Worm (Caenorhabditis elegans) whole organism, L4 larva: ENCODE results near the gene rpb-2.

Source experiments
- F26F4.8 ChIP-seq: fragments of 200-800 bp; sonication (Bioruptor generic); conservative IDR thresholded peaks from 2 replicates; pipeline ENCODE4 v1.3.6; 2022; ENCODE audit warnings: missing genetic modification characterization, missing compliant biosample characterization
- F44E2.7 ChIP-seq: fragments of 200-800 bp; sonication (Bioruptor generic); IDR thresholded peaks from 2 replicates; pipeline ENCODE4 v2.1.2; 2022; ENCODE audit warnings: missing genetic modification characterization, missing compliant biosample characterization
- F49E8.2 ChIP-seq: sonication (generic microtip); optimal IDR thresholded peaks from 2 replicates; lab custom pipeline; 2016; ENCODE audit warnings: missing compliant biosample characterization, mild to moderate bottlenecking, missing genetic modification characterization, borderline replicate concordance
- R02D3.7 ChIP-seq: fragments of 150-350 bp; sonication (generic microtip); optimal IDR thresholded peaks from 3 replicates; lab custom pipeline; 2014; ENCODE audit warnings: missing biosample characterization, missing genetic modification characterization
- T20F7.1 ChIP-seq: fragments of 200-800 bp; sonication (Bioruptor generic); optimal IDR thresholded peaks from 2 replicates; lab custom pipeline; 2018; ENCODE audit warnings: mild to moderate bottlenecking, missing genetic modification characterization, missing compliant biosample characterization
- Y105C5A.15 ChIP-seq: fragments of 200-800 bp; sonication (Bioruptor generic); IDR thresholded peaks from 2 replicates; pipeline ENCODE4 v1.3.6; 2022; ENCODE audit warnings: missing genetic modification characterization, missing compliant biosample characterization
- Y75B8A.6 ChIP-seq: fragments of 200-800 bp; sonication (Bioruptor generic); IDR thresholded peaks from 2 replicates; pipeline ENCODE4 v1.3.6; 2022; ENCODE audit warnings: missing genetic modification reagents, missing genetic modification characterization, missing compliant biosample characterization
- ZK337.2 ChIP-seq: fragments of 200-800 bp; sonication (Bioruptor generic); IDR thresholded peaks from 2 replicates; pipeline ENCODE4 v1.3.6; 2022; ENCODE audit warnings: missing genetic modification reagents, missing genetic modification characterization, missing compliant biosample characterization
- aha-1 ChIP-seq: fragments of 150-350 bp; peaks from one replicate; lab custom pipeline; 2014; ENCODE audit warnings: missing biosample characterization, missing genetic modification characterization
- aly-2 ChIP-seq: sonication (generic microtip); optimal IDR thresholded peaks from 2 replicates; lab custom pipeline; 2018; ENCODE audit warnings: missing biosample characterization, missing genetic modification characterization
- ama-1 ChIP-seq: fragments of 150-350 bp; optimal IDR thresholded peaks from 2 replicates; lab custom pipeline; 2014; ENCODE audit warnings: inconsistent platforms, mixed read lengths
- ceh-32 ChIP-seq: sonication (generic microtip); optimal IDR thresholded peaks from 2 replicates; lab custom pipeline; 2016; ENCODE audit warnings: mild to moderate bottlenecking, missing genetic modification characterization, missing compliant biosample characterization; ENCODE audit not compliant: poor library complexity
- ceh-82 ChIP-seq: sonication (generic microtip); optimal IDR thresholded peaks from 2 replicates; lab custom pipeline; 2017; ENCODE audit warnings: missing biosample characterization, missing genetic modification characterization
- ces-1 ChIP-seq: fragments of 150-350 bp; sonication (generic microtip); optimal IDR thresholded peaks from 4 replicates; lab custom pipeline; 2014; ENCODE audit warnings: missing biosample characterization, missing genetic modification reagents, missing genetic modification characterization
- ctbp-1 ChIP-seq: fragments of 200-800 bp; sonication (Bioruptor generic); IDR thresholded peaks from 2 replicates; pipeline ENCODE4 v1.3.6; 2022; ENCODE audit warnings: missing genetic modification reagents, missing genetic modification characterization, missing compliant biosample characterization
- daf-16 ChIP-seq, 3 experiments: sonication (generic microtip); optimal IDR thresholded peaks; 2 replicates each; lab custom pipeline; 2016 to 2017; ENCODE audit warnings: missing genetic modification characterization in 3 of 3, missing genetic modification reagents in 3 of 3, mild to moderate bottlenecking in 2 of 3, missing compliant biosample characterization in 2 of 3, missing biosample characterization in 1 of 3, moderate library complexity in 1 of 3
- dmd-9 ChIP-seq: fragments of 200-800 bp; sonication (Bioruptor generic); IDR thresholded peaks from 2 replicates; pipeline ENCODE4 v1.3.6; 2022; ENCODE audit warnings: missing genetic modification reagents, missing genetic modification characterization, missing compliant biosample characterization
- egl-43 ChIP-seq: fragments of 200-800 bp; sonication (Bioruptor generic); IDR thresholded peaks from 2 replicates; pipeline ENCODE4 v1.3.6; 2022; ENCODE audit warnings: missing genetic modification reagents, missing genetic modification characterization, missing compliant biosample characterization
- fos-1 ChIP-seq: fragments of 150-350 bp; optimal IDR thresholded peaks from 2 replicates; lab custom pipeline; 2014; ENCODE audit warnings: missing biosample characterization, missing genetic modification characterization
- gei-8 ChIP-seq: fragments of 200-800 bp; sonication (Bioruptor generic); optimal IDR thresholded peaks from 2 replicates; lab custom pipeline; 2018; ENCODE audit warnings: mild to moderate bottlenecking, missing genetic modification characterization, missing compliant biosample characterization
- hlh-11 ChIP-seq: fragments of 200-800 bp; sonication (Bioruptor generic); optimal IDR thresholded peaks from 2 replicates; lab custom pipeline; 2018; ENCODE audit warnings: mild to moderate bottlenecking, missing genetic modification characterization, missing compliant biosample characterization
- hlh-30 ChIP-seq: sonication (generic microtip); optimal IDR thresholded peaks from 2 replicates; lab custom pipeline; 2017; ENCODE audit warnings: antibody characterized with exemption, mild to moderate bottlenecking, missing genetic modification characterization, missing compliant biosample characterization; ENCODE audit not compliant: insufficient read depth
- lin-15B ChIP-seq: fragments of 150-350 bp; sonication (generic microtip); optimal IDR thresholded peaks from 3 replicates; lab custom pipeline; 2014; ENCODE audit warnings: missing biosample characterization, missing genetic modification characterization
- lin-38 ChIP-seq: fragments of 200-800 bp; sonication (Bioruptor generic); IDR thresholded peaks from 2 replicates; pipeline ENCODE4 v1.3.6; 2022; ENCODE audit warnings: missing genetic modification reagents, missing genetic modification characterization, missing compliant biosample characterization
- lin-39 ChIP-seq: fragments of 150-350 bp; optimal IDR thresholded peaks from 2 replicates; lab custom pipeline; 2014; ENCODE audit warnings: missing biosample characterization, missing genetic modification reagents, missing genetic modification characterization
- lsy-2 ChIP-seq, 2 experiments: fragments of 150-350 bp in 1 of 2; sonication (generic microtip) in 1 of 2; optimal IDR thresholded peaks; 2 replicates each; lab custom pipeline; 2014 to 2017; ENCODE audit warnings: missing biosample characterization in 2 of 2, missing genetic modification characterization in 2 of 2
- madf-9 ChIP-seq: fragments of 200-800 bp; sonication (Bioruptor generic); conservative IDR thresholded peaks from 2 replicates; pipeline ENCODE4 v1.3.6; 2022; ENCODE audit warnings: missing genetic modification reagents, missing genetic modification characterization, missing compliant biosample characterization
- mdt-29 ChIP-seq: fragments of 200-800 bp; sonication (Bioruptor generic); IDR thresholded peaks from 2 replicates; pipeline ENCODE4 v1.3.6; 2022; ENCODE audit warnings: missing genetic modification reagents, missing genetic modification characterization, missing compliant biosample characterization
- mep-1 ChIP-seq: fragments of 150-350 bp; sonication (generic microtip); optimal IDR thresholded peaks from 3 replicates; lab custom pipeline; 2014; ENCODE audit warnings: missing biosample characterization, missing genetic modification characterization
- mes-2 ChIP-seq: sonication (generic microtip); optimal IDR thresholded peaks from 2 replicates; lab custom pipeline; 2016; ENCODE audit warnings: missing genotype, mild to moderate bottlenecking, missing genetic modification characterization, missing compliant biosample characterization; ENCODE audit not compliant: poor library complexity, severe bottlenecking
- mxl-2 ChIP-seq: fragments of 200-800 bp; sonication (Bioruptor generic); conservative IDR thresholded peaks from 2 replicates; pipeline ENCODE4 v1.3.6; 2022; ENCODE audit warnings: missing genetic modification reagents, missing genetic modification characterization, missing compliant biosample characterization
- mxl-3 ChIP-seq: fragments of 200-800 bp; sonication (Bioruptor generic); optimal IDR thresholded peaks from 2 replicates; lab custom pipeline; 2018; ENCODE audit warnings: mild to moderate bottlenecking, missing genetic modification characterization, missing compliant biosample characterization
- nhr-41 ChIP-seq: fragments of 200-800 bp; sonication (Bioruptor generic); IDR thresholded peaks from 2 replicates; pipeline ENCODE4 v1.3.6; 2022; ENCODE audit warnings: missing genetic modification reagents, missing genetic modification characterization, missing compliant biosample characterization
- nhr-48 ChIP-seq: sonication (generic microtip); optimal IDR thresholded peaks from 2 replicates; lab custom pipeline; 2016; ENCODE audit warnings: mild to moderate bottlenecking, missing genetic modification characterization, missing compliant biosample characterization
- rbr-2 ChIP-seq: sonication (generic microtip); optimal IDR thresholded peaks from 2 replicates; lab custom pipeline; 2016; ENCODE audit warnings: missing genotype, missing genetic modification characterization, missing compliant biosample characterization
- set-16 ChIP-seq: fragments of 200-800 bp; sonication (Bioruptor generic); IDR thresholded peaks from 2 replicates; pipeline ENCODE4 v1.3.6; 2022; ENCODE audit warnings: missing genetic modification reagents, missing genetic modification characterization, missing compliant biosample characterization
- tag-97 ChIP-seq: fragments of 200-800 bp; sonication (Bioruptor generic); IDR thresholded peaks from 2 replicates; pipeline ENCODE4 v1.3.6; 2022; ENCODE audit warnings: missing genetic modification characterization, missing compliant biosample characterization
- zip-11 ChIP-seq: fragments of 200-800 bp; sonication (Bioruptor generic); IDR thresholded peaks from 2 replicates; pipeline ENCODE4 v1.3.6; 2022; ENCODE audit warnings: missing genetic modification characterization, missing compliant biosample characterization
- zip-2 ChIP-seq: fragments of 150-350 bp; optimal IDR thresholded peaks from 2 replicates; lab custom pipeline; 2014; ENCODE audit warnings: missing biosample characterization, missing genetic modification characterization

Gene rpb-2

ce11 chrIII:4950345-4950744, 11.0 kb downstream of the rpb-2 start (continued):
- TF ChIP-seq madf-9, result peak; percentile 64
- peak; percentile 67 for TF ChIP-seq set-16 (GFP tag; lab: Robert Waterston, UW)
- no peak for TF ChIP-seq dmd-9 (GFP tag; lab: Robert Waterston, UW)
- peak; percentile 58 for TF ChIP-seq hlh-11 (tag; lab: Kevin White, UChicago)
- TF ChIP-seq mep-1 (tag; lab: Kevin White, UChicago), result peak; percentile 55
- TF ChIP-seq lin-38, result 0 out of 2 replicates have a peak, but pooled peaks have one; percentile 26
- no peak for TF ChIP-seq F49E8.2
- no peak for TF ChIP-seq ZK337.2
- TF ChIP-seq ama-1 (lab: Kevin White, UChicago), result no peak
- peak; percentile 97 for TF ChIP-seq hlh-30 (tag; lab: Kevin White, UChicago)
- peak; percentile 25 for TF ChIP-seq mes-2 (tag; lab: Kevin White, UChicago)
- TF ChIP-seq T20F7.1 (GFP tag; lab: Kevin White, UChicago), result no peak
- TF ChIP-seq lsy-2 (tag; optimal IDR thresholded peaks at IDR 0.05; lab: Kevin White, UChicago), result peak in 1 of 2 experiments; percentile 43

DNA sequence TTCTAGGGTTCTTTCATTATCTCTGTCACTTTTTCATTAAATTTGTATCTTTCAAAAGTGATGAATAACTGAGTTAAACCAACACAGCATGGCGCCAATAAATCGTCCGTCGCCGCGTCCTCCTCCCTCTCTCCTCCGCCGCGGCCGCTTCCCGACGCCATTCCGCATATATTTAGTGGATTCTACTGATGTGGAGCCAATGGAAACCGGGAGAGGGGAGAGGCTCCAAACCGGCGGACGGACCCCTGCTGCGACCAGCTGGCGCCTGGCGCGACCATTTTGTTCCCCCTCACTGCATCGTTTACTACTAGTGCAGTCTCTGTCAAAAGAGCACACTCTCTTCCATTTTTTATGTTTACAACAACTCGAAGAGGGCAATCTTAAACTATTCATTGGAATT, 11.8 kb downstream of the rpb-2 start:
- TF ChIP-seq egl-43 (GFP tag; lab: Robert Waterston, UW) (0 out of 2 replicates have a peak, but pooled peaks have one; percentile 23), ZK337.2 (no peak), set-16 (GFP tag; lab: Robert Waterston, UW) (peak; percentile 92), hlh-11 (tag; lab: Kevin White, UChicago) (peak; percentile 26), daf-16 (GFP tag; optimal IDR thresholded peaks at IDR 0.05; lab: Kevin White, UChicago) (peak in 1 of 2 experiments; percentile 67), daf-16 (tag; optimal IDR thresholded peaks at IDR 0.05; lab: Kevin White, UChicago) (peak; percentile 12), aha-1 (tag; lab: Kevin White, UChicago) (peak; percentile 66), zip-2 (no peak)

ce11 chrIII:4951824-4952223, 12.5 kb downstream of the rpb-2 start, which contains the start of gene flh-2:
TSS of gene flh-2 (plus strand) at chrIII:4952124.
- no peak for TF ChIP-seq lin-39 (tag; lab: Kevin White, UChicago)
- no peak for TF ChIP-seq mxl-2 (GFP tag; lab: Robert Waterston, UW)
- no peak for TF ChIP-seq lin-15B
- no peak for TF ChIP-seq tag-97 (GFP tag; lab: Robert Waterston, UW)
- no peak for TF ChIP-seq mdt-29 (GFP tag; lab: Robert Waterston, UW)
- TF ChIP-seq ceh-82, result no peak
- no peak for TF ChIP-seq gei-8 (GFP tag; lab: Kevin White, UChicago)
- TF ChIP-seq daf-16 (GFP tag; optimal IDR thresholded peaks at IDR 0.05; lab: Kevin White, UChicago), result no peak
- no peak for TF ChIP-seq daf-16 (tag; optimal IDR thresholded peaks at IDR 0.05; lab: Kevin White, UChicago)
- TF ChIP-seq nhr-48, result no peak
- no peak for TF ChIP-seq madf-9
- no peak for TF ChIP-seq zip-11 (GFP tag; lab: Robert Waterston, UW)
- no peak for TF ChIP-seq F44E2.7 (GFP tag; lab: Robert Waterston, UW)
- TF ChIP-seq mxl-3 (GFP tag; lab: Kevin White, UChicago), result no peak
- no peak for TF ChIP-seq rbr-2 (tag; lab: Kevin White, UChicago)
- TF ChIP-seq ceh-32, result no peak
- no peak for TF ChIP-seq egl-43 (GFP tag; lab: Robert Waterston, UW)
- TF ChIP-seq F26F4.8 (GFP tag; lab: Robert Waterston, UW), result no peak
- TF ChIP-seq nhr-41 (GFP tag; lab: Robert Waterston, UW), result no peak

ce11 chrIII:4952970-4953369, 13.6 kb downstream of the rpb-2 start:
- TF ChIP-seq set-16 (GFP tag; lab: Robert Waterston, UW) (no peak), ces-1 (GFP tag; lab: Kevin White, UChicago) (no peak), fos-1 (tag; lab: Kevin White, UChicago) (no peak), Y75B8A.6 (GFP tag; lab: Robert Waterston, UW) (no peak), lsy-2 (tag; optimal IDR thresholded peaks at IDR 0.05; lab: Kevin White, UChicago) (no peak), R02D3.7 (tag; lab: Kevin White, UChicago) (no peak), nhr-48 (no peak), T20F7.1 (GFP tag; lab: Kevin White, UChicago) (no peak), aly-2 (no peak), lin-39 (tag; lab: Kevin White, UChicago) (no peak), madf-9 (no peak), Y105C5A.15 (GFP tag; lab: Robert Waterston, UW) (no peak), ctbp-1 (GFP tag; lab: Robert Waterston, UW) (no peak)
